Worm (Caenorhabditis elegans): ENCODE results near the gene C01G10.14.

Gene C01G10.14

DNA sequence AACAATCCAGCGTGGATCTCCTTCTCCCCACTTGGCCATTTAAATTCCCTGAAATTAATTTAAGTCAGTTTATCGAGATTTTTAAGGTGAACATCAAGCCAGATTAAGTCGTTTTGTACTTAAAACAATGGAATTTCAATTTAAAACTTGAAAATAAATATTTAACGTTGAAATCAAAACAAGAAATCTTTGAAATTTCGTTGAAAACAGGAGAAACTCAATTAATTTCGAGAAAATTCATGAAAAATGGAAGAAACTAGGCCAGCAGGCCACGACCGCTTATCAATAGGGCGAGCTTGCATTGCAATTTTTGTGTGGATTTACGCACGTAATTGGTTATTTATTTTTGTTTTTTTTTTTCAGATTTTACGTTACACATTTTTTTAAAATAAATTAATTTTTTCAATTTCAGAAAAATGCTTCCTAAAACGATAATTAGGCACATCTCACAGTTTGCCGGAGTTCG lies 20.4 kb downstream of the C01G10.14 start, which contains the start of the genes ahsa-1 and C01G10.7 (continued):
- TF ChIP-seq B0019.2 (GFP tag; conservative IDR thresholded peaks at IDR 0.05) (peak; percentile 82; the same call in 1 of the 2 replicates), lin-26 (GFP tag; IDR thresholded peaks at IDR 0.05) (0 out of 2 replicates have a peak, but pooled peaks have one; percentile 8), rcor-1 (GFP tag; IDR thresholded peaks at IDR 0.05) (peak; percentile 84), Y79H2A.3 (GFP tag; conservative IDR thresholded peaks at IDR 0.05) (peak; percentile 77), let-526 (GFP tag; IDR thresholded peaks at IDR 0.05) (peak; percentile 90), F33H1.4 (GFP tag; IDR thresholded peaks at IDR 0.05) (peak; percentile 70), madf-8 (GFP tag; conservative IDR thresholded peaks at IDR 0.05) (peak; percentile 74), aptf-2 (GFP tag; conservative IDR thresholded peaks at IDR 0.05) (peak; percentile 90), Y95B8A.8 (GFP tag; IDR thresholded peaks at IDR 0.05) (peak; percentile 81; the same call in 1 of the 2 replicates), ztf-18 (tag; optimal IDR thresholded peaks at IDR 0.05) (peak; percentile 74), F49E8.2 (tag; optimal IDR thresholded peaks at IDR 0.05; ENCODE audit: insufficient read depth) (peak; percentile 24), Y53G8AR.9 (GFP tag; conservative IDR thresholded peaks at IDR 0.05) (peak; percentile 76; the same call in 1 of the 2 replicates), bed-1 (GFP tag; IDR thresholded peaks at IDR 0.05) (no peak), mcd-1 (GFP tag; IDR thresholded peaks at IDR 0.05) (peak; percentile 98), nfya-1 (tag; optimal IDR thresholded peaks at IDR 0.05; ENCODE audit: borderline replicate concordance, insufficient read depth) (no peak), unc-62 (GFP tag; optimal IDR thresholded peaks at IDR 0.05) (no peak), pha-4 (tag; optimal IDR thresholded peaks at IDR 0.05) (no peak), ZK185.1 (tag; optimal IDR thresholded peaks at IDR 0.05; ENCODE audit: poor library complexity, severe bottlenecking) (peak; percentile 97), ztf-6 (GFP tag; IDR thresholded peaks at IDR 0.05) (peak; percentile 83), cebp-2 (GFP tag; IDR thresholded peaks at IDR 0.05) (no peak)

DNA sequence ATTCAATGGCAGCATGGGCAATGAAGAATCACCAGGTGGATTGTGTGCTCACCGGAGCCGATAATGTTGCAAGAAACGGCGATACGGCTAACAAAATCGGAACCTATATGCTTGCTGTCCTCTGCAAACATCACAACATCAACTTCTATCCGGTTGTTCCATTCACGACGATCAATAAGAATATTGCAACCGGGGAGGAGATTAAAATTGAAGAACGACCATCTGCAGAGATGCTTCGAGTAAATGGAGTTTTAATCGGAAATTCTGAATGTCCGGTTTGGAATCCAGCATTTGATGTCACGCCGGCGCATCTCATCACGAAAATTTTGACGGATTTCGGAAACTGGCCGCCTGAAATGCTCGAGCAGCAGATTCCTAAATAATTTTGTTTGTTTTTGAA lies 22.1 kb downstream of the C01G10.14 start:
- TF ChIP-seq egl-18 (GFP tag; IDR thresholded peaks at IDR 0.05) (no peak), ZK185.1 (tag; optimal IDR thresholded peaks at IDR 0.05; ENCODE audit: poor library complexity, severe bottlenecking) (peak; percentile 30), ets-4 (GFP tag; optimal IDR thresholded peaks at IDR 0.05) (no peak), D2030.7 (GFP tag; IDR thresholded peaks at IDR 0.05) (peak; percentile 45), ztf-26 (tag; optimal IDR thresholded peaks at IDR 0.05) (peak; percentile 9), Y79H2A.3 (GFP tag; conservative IDR thresholded peaks at IDR 0.05) (no peak), C17E4.6 (GFP tag; IDR thresholded peaks at IDR 0.05) (no peak), mel-28 (tag; optimal IDR thresholded peaks at IDR 0.05; ENCODE audit: borderline replicate concordance) (no peak), F55B11.4 (tag; optimal IDR thresholded peaks at IDR 0.05; ENCODE audit: borderline replicate concordance, insufficient read depth) (no peak), ceh-40 (GFP tag; IDR thresholded peaks at IDR 0.05) (no peak), F49E8.2 (tag; optimal IDR thresholded peaks at IDR 0.05; ENCODE audit: insufficient read depth) (no peak), F23B12.7 (tag; optimal IDR thresholded peaks at IDR 0.05; ENCODE audit: insufficient read depth) (no peak), snpc-4 (GFP tag; optimal IDR thresholded peaks at IDR 0.05) (no peak), snpc-4 (tag; optimal IDR thresholded peaks at IDR 0.05) (peak in 1 of 4 experiments; percentile 28), cebp-1 (GFP tag; IDR thresholded peaks at IDR 0.05) (no peak), cebp-1 (tag; optimal IDR thresholded peaks at IDR 0.05) (peak; percentile 65), sdz-38 (tag; optimal IDR thresholded peaks at IDR 0.05) (no peak), ceh-79 (tag; optimal IDR thresholded peaks at IDR 0.05) (no peak), rec-8 (tag; optimal IDR thresholded peaks at IDR 0.05) (no peak), mes-4 (tag; optimal IDR thresholded peaks at IDR 0.05) (no peak), B0336.3 (GFP tag; IDR thresholded peaks at IDR 0.05) (peak; percentile 82), cebp-2 (GFP tag; IDR thresholded peaks at IDR 0.05) (0 out of 2 replicates have a peak, but pooled peaks have one; percentile 35), athp-1 (tag; optimal IDR thresholded peaks at IDR 0.05) (peak; percentile 82), F52B5.7 (tag; optimal IDR thresholded peaks at IDR 0.05) (no peak), chd-7 (tag; optimal IDR thresholded peaks at IDR 0.05) (peak; percentile 57), nfyb-1 (GFP tag; IDR thresholded peaks at IDR 0.05) (0 out of 2 replicates have a peak, but pooled peaks have one; percentile 27), lin-35 (GFP tag; optimal IDR thresholded peaks at IDR 0.05) (no peak), fkh-3 (tag; optimal IDR thresholded peaks at IDR 0.05) (no peak), madf-6 (GFP tag; IDR thresholded peaks at IDR 0.05) (peak; percentile 64), madf-8 (GFP tag; conservative IDR thresholded peaks at IDR 0.05) (no peak), lsy-27 (tag; optimal IDR thresholded peaks at IDR 0.05; ENCODE audit: borderline replicate concordance, insufficient read depth) (no peak)
